Worm (Caenorhabditis elegans) whole organism, late embryonic: Measurements from ENCODE around the gene T28D6.3.

Experiments
- C08G9.2 ChIP-seq: sonication (generic microtip); optimal IDR thresholded peaks from 2 replicates; lab custom pipeline; 2016; ENCODE audit warnings: mild to moderate bottlenecking, missing genetic modification characterization, moderate library complexity, missing compliant biosample characterization
- K09A11.1 ChIP-seq: sonication (generic microtip); optimal IDR thresholded peaks from 2 replicates; lab custom pipeline; 2017; ENCODE audit warnings: antibody characterized with exemption, mild to moderate bottlenecking, missing genetic modification characterization, missing compliant biosample characterization; ENCODE audit not compliant: insufficient read depth
- che-1 ChIP-seq: sonication (generic microtip); optimal IDR thresholded peaks from 2 replicates; lab custom pipeline; 2016; ENCODE audit warnings: mild to moderate bottlenecking, missing genetic modification characterization, missing compliant biosample characterization
- dve-1 ChIP-seq: sonication (generic microtip); optimal IDR thresholded peaks from 2 replicates; lab custom pipeline; 2017; ENCODE audit warnings: antibody characterized with exemption, mild to moderate bottlenecking, missing genetic modification characterization, missing compliant biosample characterization
- elt-2 ChIP-seq: sonication (generic microtip); optimal IDR thresholded peaks from 2 replicates; lab custom pipeline; 2016; ENCODE audit warnings: missing genetic modification reagents, missing genetic modification characterization, missing compliant biosample characterization
- hlh-15 ChIP-seq: sonication (generic microtip); optimal IDR thresholded peaks from 2 replicates; lab custom pipeline; 2016; ENCODE audit warnings: missing genetic modification characterization, missing compliant biosample characterization
- hlh-30 ChIP-seq: sonication (generic microtip); optimal IDR thresholded peaks from 2 replicates; lab custom pipeline; 2017; ENCODE audit warnings: antibody characterized with exemption, missing genetic modification characterization, missing compliant biosample characterization; ENCODE audit not compliant: insufficient read depth
- pat-9 ChIP-seq: fragments of 200-800 bp; sonication (Bioruptor generic); optimal IDR thresholded peaks from 2 replicates; lab custom pipeline; 2018; ENCODE audit warnings: mild to moderate bottlenecking, missing genetic modification characterization, moderate library complexity, missing compliant biosample characterization
- unc-3 ChIP-seq, 2 experiments: fragments of 200-800 bp in 1 of 2; sonication (Bioruptor generic) in 1 of 2; sonication (generic microtip) in 1 of 2; conservative IDR thresholded peaks in 1 of 2; optimal IDR thresholded peaks in 1 of 2; 2 replicates each; pipeline versions ENCODE4 v1.3.6 to Lab custom; 2016 to 2022; ENCODE audit warnings: missing compliant biosample characterization in 2 of 2, missing genetic modification characterization in 2 of 2, missing genetic modification reagents in 1 of 2

- TF ChIP-seq hlh-15 = no peak
- TF ChIP-seq K09A11.1 (tag; lab: Kevin White, UChicago) = no peak
- TF ChIP-seq che-1 (tag; lab: Kevin White, UChicago) = no peak
- TF ChIP-seq elt-2 (tag; lab: Kevin White, UChicago) = no peak
- TF ChIP-seq hlh-30 = no peak
- no peak for TF ChIP-seq dve-1
- no peak for TF ChIP-seq pat-9 (tag; lab: Kevin White, UChicago)
- TF ChIP-seq unc-3 (GFP tag; conservative IDR thresholded peaks at IDR 0.05; lab: Robert Waterston, UW) = no peak
- TF ChIP-seq unc-3 (tag; optimal IDR thresholded peaks at IDR 0.05; lab: Kevin White, UChicago) = no peak
- no peak for TF ChIP-seq C08G9.2 (tag; lab: Kevin White, UChicago)
Observed at ce11 chrIII:11355758-11356323, 10.7 kb upstream of the T28D6.3 start.
